Worm (Caenorhabditis elegans) whole organism, late embryonic: Measurements from ENCODE around the gene C02E7.8.

Experiments used
- K09A11.1 ChIP-seq: sonication (generic microtip); optimal IDR thresholded peaks from 2 replicates; lab custom pipeline; 2017; ENCODE audit warnings: antibody characterized with exemption, mild to moderate bottlenecking, missing genetic modification characterization, missing compliant biosample characterization; ENCODE audit not compliant: insufficient read depth
- lin-11 ChIP-seq: fragments of 200-800 bp; sonication (Bioruptor generic); optimal IDR thresholded peaks from 2 replicates; lab custom pipeline; 2018; ENCODE audit warnings: mild to moderate bottlenecking, missing genetic modification characterization, missing compliant biosample characterization
- nfya-1 ChIP-seq: sonication (generic microtip); optimal IDR thresholded peaks from 2 replicates; lab custom pipeline; 2017; ENCODE audit warnings: missing genetic modification characterization, mild to moderate bottlenecking, missing compliant biosample characterization, antibody characterized with exemption, moderate library complexity

ce11 chrV:4967238-4967637 is 46.6 kb upstream of the C02E7.8 start:
- TF ChIP-seq lin-11 (tag; lab: Kevin White, UChicago) = no peak
- no peak for TF ChIP-seq K09A11.1 (tag; lab: Kevin White, UChicago)
- no peak for TF ChIP-seq nfya-1 (tag; lab: Kevin White, UChicago)
